Fruit fly (Drosophila melanogaster) whole organism, embryonic: Measurements from ENCODE around the gene CG43088.
A peak's percentile ranks its signal among the peaks of the same experiment; 100 is the strongest.

Experiments
- ATbp ChIP-seq: fragments of 200-800 bp; sonication (Bioruptor generic); optimal IDR thresholded peaks from 2 replicates; lab custom pipeline; 2017; ENCODE audit warnings: missing biosample characterization, mild to moderate bottlenecking, missing genetic modification characterization, missing genetic modification reagents
- CG10979 ChIP-seq: fragments of 200-800 bp; sonication (Bioruptor generic); optimal IDR thresholded peaks from 2 replicates; lab custom pipeline; 2018; ENCODE audit warnings: missing biosample characterization, mild to moderate bottlenecking, missing genetic modification characterization, moderate library complexity
- CG12155 ChIP-seq: fragments of 200-800 bp; sonication (Bioruptor generic); optimal IDR thresholded peaks from 3 replicates; lab custom pipeline; 2016; ENCODE audit warnings: missing biosample characterization, missing genetic modification characterization
- CG12236 ChIP-seq: fragments of 200-800 bp; sonication (Bioruptor generic); optimal IDR thresholded peaks from 2 replicates; lab custom pipeline; 2016; ENCODE audit warnings: missing biosample characterization, missing genetic modification characterization
- CG12299 ChIP-seq: fragments of 200-800 bp; sonication (Bioruptor generic); optimal IDR thresholded peaks from 2 replicates; lab custom pipeline; 2018; ENCODE audit warnings: missing biosample characterization, mild to moderate bottlenecking, missing genetic modification characterization
- CG13296 ChIP-seq: fragments of 200-800 bp; sonication (Bioruptor generic); optimal IDR thresholded peaks from 3 replicates; lab custom pipeline; 2018; ENCODE audit warnings: missing biosample characterization, mild to moderate bottlenecking, missing genetic modification characterization
- CG14860 ChIP-seq: fragments of 200-800 bp; sonication (Bioruptor generic); IDR thresholded peaks from 3 replicates; pipeline ENCODE4 v1.3.6; 2022; ENCODE audit warnings: missing biosample characterization, missing genetic modification characterization; ENCODE audit not compliant: partially characterized antibody
- CG15073 ChIP-seq: fragments of 200-800 bp; sonication (Bioruptor generic); optimal IDR thresholded peaks from 2 replicates; lab custom pipeline; 2016; ENCODE audit warnings: missing biosample characterization, missing genetic modification characterization
- CG15514 ChIP-seq: fragments of 200-800 bp; sonication (Bioruptor generic); optimal IDR thresholded peaks from 3 replicates; lab custom pipeline; 2017; ENCODE audit warnings: missing biosample characterization, missing genetic modification characterization, mild to moderate bottlenecking, moderate library complexity, missing genetic modification reagents
- CG17829 ChIP-seq: fragments of 200-800 bp; optimal IDR thresholded peaks from 2 replicates; lab custom pipeline; 2019; ENCODE audit warnings: missing biosample characterization, mild to moderate bottlenecking, missing genetic modification characterization, moderate library complexity
- CG18262 ChIP-seq: fragments of 200-800 bp; optimal IDR thresholded peaks from 3 replicates; lab custom pipeline; 2019; ENCODE audit warnings: missing biosample characterization, mild to moderate bottlenecking, missing genetic modification characterization, moderate library complexity
- CG31441 ChIP-seq: fragments of 200-800 bp; sonication (Bioruptor generic); IDR thresholded peaks from 2 replicates; pipeline ENCODE4 v1.3.6; 2022; ENCODE audit warnings: missing biosample characterization, missing genetic modification characterization
- CG34422 ChIP-seq: fragments of 200-800 bp; sonication (Bioruptor generic); IDR thresholded peaks from 3 replicates; pipeline ENCODE4 v1.3.6; 2022; ENCODE audit warnings: missing biosample characterization, missing genetic modification characterization
- CG42726 ChIP-seq: fragments of 200-800 bp; sonication (Bioruptor generic); IDR thresholded peaks from 2 replicates; pipeline ENCODE4 v1.3.6; 2022; ENCODE audit warnings: missing biosample characterization, missing genetic modification characterization; ENCODE audit not compliant: partially characterized antibody
- CG4360 ChIP-seq: fragments of 200-800 bp; sonication (Bioruptor generic); IDR thresholded peaks from 2 replicates; pipeline ENCODE4 v1.3.6; 2022; ENCODE audit warnings: missing biosample characterization, missing genetic modification characterization
- CG4820 ChIP-seq: fragments of 200-800 bp; sonication (Bioruptor generic); optimal IDR thresholded peaks from 3 replicates; lab custom pipeline; 2016; ENCODE audit warnings: missing biosample characterization, missing genetic modification characterization
- CG6813 ChIP-seq: fragments of 200-800 bp; sonication (Bioruptor generic); optimal IDR thresholded peaks from 2 replicates; lab custom pipeline; 2017; ENCODE audit warnings: missing biosample characterization, missing genetic modification characterization, mild to moderate bottlenecking, moderate library complexity, missing genetic modification reagents
- CG8924 ChIP-seq: fragments of 200-800 bp; optimal IDR thresholded peaks from 3 replicates; lab custom pipeline; 2019; ENCODE audit warnings: missing biosample characterization, mild to moderate bottlenecking, missing genetic modification characterization, moderate library complexity
- Chrac-16 ChIP-seq: fragments of 200-800 bp; sonication (Bioruptor generic); optimal IDR thresholded peaks from 3 replicates; lab custom pipeline; 2016; ENCODE audit warnings: missing biosample characterization, missing genetic modification characterization
- CrebB ChIP-seq: fragments of 200-800 bp; sonication (Bioruptor generic); optimal IDR thresholded peaks from 3 replicates; lab custom pipeline; 2018; ENCODE audit warnings: missing biosample characterization, mild to moderate bottlenecking, missing genetic modification characterization
- Dad ChIP-seq: fragments of 200-800 bp; sonication (Bioruptor generic); optimal IDR thresholded peaks from 3 replicates; lab custom pipeline; 2016; ENCODE audit warnings: missing biosample characterization, missing genetic modification characterization
- Dbx ChIP-seq: fragments of 200-800 bp; sonication (Bioruptor generic); IDR thresholded peaks from 3 replicates; pipeline ENCODE4 v1.3.6; 2022; ENCODE audit warnings: missing biosample characterization, missing genetic modification characterization
- Dek ChIP-seq: fragments of 200-800 bp; sonication (Bioruptor generic); optimal IDR thresholded peaks from 3 replicates; lab custom pipeline; 2019; ENCODE audit warnings: missing biosample characterization, mild to moderate bottlenecking, missing genetic modification characterization, moderate library complexity
- Doc3 ChIP-seq: fragments of 200-800 bp; sonication (Bioruptor generic); IDR thresholded peaks from 3 replicates; pipeline ENCODE4 v1.3.6; 2022; ENCODE audit warnings: missing biosample characterization, missing genetic modification characterization; ENCODE audit not compliant: partially characterized antibody
- E2f1 ChIP-seq: fragments of 200-800 bp; sonication (Bioruptor generic); IDR thresholded peaks from 2 replicates; pipeline ENCODE4 v1.3.6; 2022; ENCODE audit warnings: missing biosample characterization, missing genetic modification characterization
- H2.0 ChIP-seq: fragments of 200-800 bp; sonication (Bioruptor generic); IDR thresholded peaks from 2 replicates; pipeline ENCODE4 v1.3.6; 2022; ENCODE audit warnings: missing biosample characterization, missing genetic modification characterization
- Hr51 ChIP-seq, 2 experiments: fragments of 200-800 bp; sonication (Bioruptor generic); optimal IDR thresholded peaks; 2 replicates in 1 of 2; 3 replicates in 1 of 2; lab custom pipeline; 2016 to 2018; ENCODE audit warnings: missing biosample characterization in 2 of 2, missing genetic modification characterization in 2 of 2, mild to moderate bottlenecking in 1 of 2, moderate library complexity in 1 of 2
- Hr78 ChIP-seq, 2 experiments: fragments of 200-800 bp in 1 of 2; fragments of >200 bp in 1 of 2; sonication (Bioruptor generic) in 1 of 2; optimal IDR thresholded peaks; 2 replicates each; lab custom pipeline; 2017 to 2019; ENCODE audit warnings: missing biosample characterization in 2 of 2, missing genetic modification characterization in 2 of 2, mild to moderate bottlenecking in 1 of 2, moderate library complexity in 1 of 2
- Oli ChIP-seq: fragments of 200-800 bp; sonication (Bioruptor generic); optimal IDR thresholded peaks from 2 replicates; lab custom pipeline; 2018; ENCODE audit warnings: missing biosample characterization, mild to moderate bottlenecking, missing genetic modification characterization, moderate library complexity
- Ptx1 ChIP-seq: fragments of 200-800 bp; sonication (Bioruptor generic); IDR thresholded peaks from 2 replicates; pipeline ENCODE4 v1.3.6; 2022; ENCODE audit warnings: missing biosample characterization, missing genetic modification characterization
- Spps ChIP-seq: fragments of 200-800 bp; sonication (Bioruptor generic); optimal IDR thresholded peaks from 2 replicates; lab custom pipeline; 2018; ENCODE audit warnings: missing biosample characterization, mild to moderate bottlenecking, missing genetic modification characterization
- Ssrp ChIP-seq: fragments of 200-800 bp; sonication (Bioruptor generic); optimal IDR thresholded peaks from 2 replicates; lab custom pipeline; 2018; ENCODE audit warnings: missing biosample characterization, mild to moderate bottlenecking, missing genetic modification characterization, moderate library complexity
- bsh ChIP-seq, 2 experiments: fragments of 200-800 bp; sonication (Bioruptor generic); optimal IDR thresholded peaks; 2 replicates each; lab custom pipeline; 2017 to 2018; ENCODE audit warnings: mild to moderate bottlenecking in 2 of 2, missing biosample characterization in 2 of 2, missing genetic modification characterization in 2 of 2, moderate library complexity in 1 of 2
- ci ChIP-seq: fragments of 200-800 bp; sonication (Bioruptor generic); IDR thresholded peaks from 3 replicates; pipeline ENCODE4 v1.3.6; 2022; ENCODE audit warnings: missing biosample characterization, missing genetic modification characterization
- cwo ChIP-seq: fragments of 200-800 bp; sonication (Bioruptor generic); optimal IDR thresholded peaks from 3 replicates; lab custom pipeline; 2017; ENCODE audit warnings: missing biosample characterization, missing genetic modification characterization, mild to moderate bottlenecking, moderate library complexity, missing genetic modification reagents
- dan ChIP-seq: fragments of 200-800 bp; sonication (Bioruptor generic); IDR thresholded peaks from 2 replicates; pipeline ENCODE4 v1.3.6; 2022; ENCODE audit warnings: missing biosample characterization, missing genetic modification characterization
- dm ChIP-seq: fragments of 200-800 bp; sonication (Bioruptor generic); optimal IDR thresholded peaks from 3 replicates; lab custom pipeline; 2016; ENCODE audit warnings: missing biosample characterization, missing genetic modification characterization
- dysf ChIP-seq: fragments of 200-800 bp; sonication (Bioruptor generic); IDR thresholded peaks from 3 replicates; pipeline ENCODE4 v1.3.6; 2022; ENCODE audit warnings: missing biosample characterization, missing genetic modification characterization
- ind ChIP-seq: fragments of 200-800 bp; sonication (Bioruptor generic); optimal IDR thresholded peaks from 3 replicates; lab custom pipeline; 2016; ENCODE audit warnings: missing biosample characterization, missing genetic modification characterization
- lola ChIP-seq, 3 experiments: fragments of >200 bp in 2 of 3; fragments of 200-800 bp in 1 of 3; sonication (Bioruptor generic) in 1 of 3; optimal IDR thresholded peaks; 2 replicates each; lab custom pipeline; 2017 to 2019; ENCODE audit warnings: missing biosample characterization in 3 of 3, missing genetic modification characterization in 3 of 3, mild to moderate bottlenecking in 1 of 3, moderate library complexity in 1 of 3
- nerfin-1 ChIP-seq: fragments of 200-800 bp; sonication (Bioruptor generic); optimal IDR thresholded peaks from 3 replicates; lab custom pipeline; 2019; ENCODE audit warnings: missing biosample characterization, mild to moderate bottlenecking, missing genetic modification characterization, moderate library complexity
- nmo ChIP-seq: fragments of 200-800 bp; sonication (Bioruptor generic); optimal IDR thresholded peaks from 2 replicates; lab custom pipeline; 2018; ENCODE audit warnings: missing biosample characterization, mild to moderate bottlenecking, missing genetic modification characterization, moderate library complexity
- org-1 ChIP-seq: fragments of 200-800 bp; sonication (Bioruptor generic); optimal IDR thresholded peaks from 2 replicates; lab custom pipeline; 2017; ENCODE audit warnings: missing biosample characterization, missing genetic modification characterization
- p53 ChIP-seq: fragments of 200-800 bp; sonication (Bioruptor generic); optimal IDR thresholded peaks from 2 replicates; lab custom pipeline; 2016; ENCODE audit warnings: missing biosample characterization, missing genetic modification characterization
- row ChIP-seq: fragments of 200-800 bp; sonication (Bioruptor generic); IDR thresholded peaks from 3 replicates; pipeline ENCODE4 v1.3.6; 2022; ENCODE audit warnings: missing biosample characterization, missing genetic modification characterization
- run ChIP-seq: fragments of 200-800 bp; sonication (Bioruptor generic); optimal IDR thresholded peaks from 3 replicates; lab custom pipeline; 2018; ENCODE audit warnings: missing biosample characterization, mild to moderate bottlenecking, missing genetic modification characterization
- sisA ChIP-seq: fragments of 200-800 bp; sonication (Bioruptor generic); IDR thresholded peaks from 2 replicates; pipeline ENCODE4 v1.3.6; 2022; ENCODE audit warnings: missing biosample characterization, missing genetic modification characterization
- slbo ChIP-seq: fragments of 200-800 bp; sonication (Bioruptor generic); IDR thresholded peaks from 2 replicates; pipeline ENCODE4 v1.3.6; 2022; ENCODE audit warnings: missing biosample characterization, missing genetic modification characterization
- zfh1 ChIP-seq: fragments of 200-800 bp; sonication (Bioruptor generic); IDR thresholded peaks from 3 replicates; pipeline ENCODE4 v1.3.6; 2022; ENCODE audit warnings: missing biosample characterization, missing genetic modification characterization

The CG43088 gene

dm6 chrX:14679189-14679588 is 23.0 kb upstream of the CG43088 start, which contains the start of gene CG5321 (continued):
- TF ChIP-seq CG14860 (GFP tag; lab: Robert Waterston, UW) (no peak), nmo (GFP tag; lab: Kevin White, UChicago) (peak; percentile 76), CG18262 (tag; lab: Kevin White, UChicago) (peak; percentile 73), p53 (GFP tag; lab: Kevin White, UChicago) (no peak), ATbp (GFP tag; lab: Kevin White, UChicago) (peak; percentile 54), CG15073 (GFP tag; lab: Kevin White, UChicago) (no peak), CG42726 (GFP tag; lab: Robert Waterston, UW) (no peak), CG6813 (GFP tag; lab: Kevin White, UChicago) (no peak), CrebB (no peak), CG12236 (no peak), CG15514 (GFP tag; lab: Kevin White, UChicago) (peak; percentile 4), Doc3 (GFP tag; lab: Robert Waterston, UW) (no peak), CG10979 (tag; lab: Kevin White, UChicago) (peak; percentile 69), CG12299 (tag; lab: Kevin White, UChicago) (no peak), cwo (GFP tag; lab: Kevin White, UChicago) (peak; percentile 28), Dad (GFP tag; lab: Kevin White, UChicago) (no peak), Ssrp (tag; lab: Kevin White, UChicago) (peak; percentile 31), Dek (tag; lab: Kevin White, UChicago) (peak; percentile 7), Chrac-16 (GFP tag; lab: Kevin White, UChicago) (peak; percentile 12), E2f1 (0 out of 2 replicates have a peak, but pooled peaks have one; percentile 38), CG17829 (tag; lab: Kevin White, UChicago) (peak; percentile 56), Hr78 (GFP tag; optimal IDR thresholded peaks at IDR 0.05; lab: Kevin White, UChicago) (peak in 1 of 2 experiments; percentile 24), ci (GFP tag; lab: Robert Waterston, UW) (peak; percentile 67; the same call in 2 of the 3 replicates), CG12155 (GFP tag; lab: Kevin White, UChicago) (no peak), CG34422 (GFP tag; lab: Robert Waterston, UW) (no peak), run (tag; lab: Kevin White, UChicago) (no peak), Spps (tag; lab: Kevin White, UChicago) (peak; percentile 14), dysf (GFP tag; lab: Robert Waterston, UW) (0 out of 3 replicates have a peak, but pooled peaks have one; percentile 47), zfh1 (peak; percentile 47; the same call in 1 of the 3 replicates), row (GFP tag; lab: Robert Waterston, UW) (peak; percentile 70), CG8924 (peak; percentile 76), H2.0 (0 out of 2 replicates have a peak, but pooled peaks have one; percentile 19), Ptx1 (GFP tag; lab: Robert Waterston, UW) (peak; percentile 42; the same call in 1 of the 2 replicates), org-1 (GFP tag; lab: Kevin White, UChicago) (peak; percentile 13), CG13296 (GFP tag; lab: Kevin White, UChicago) (no peak), Hr51 (GFP tag; optimal IDR thresholded peaks at IDR 0.05; lab: Kevin White, UChicago) (peak in 1 of 2 experiments; percentile 55), CG4360 (GFP tag; lab: Robert Waterston, UW) (no peak), CG4820 (peak; percentile 9), lola (GFP tag; optimal IDR thresholded peaks at IDR 0.05; lab: Kevin White, UChicago) (peak in 1 of 3 experiments; percentile 35), dan (GFP tag; lab: Robert Waterston, UW) (no peak), CG31441 (GFP tag; lab: Robert Waterston, UW) (peak; percentile 78), slbo (GFP tag; lab: Robert Waterston, UW) (peak; percentile 62), nerfin-1 (tag; lab: Kevin White, UChicago) (peak; percentile 34), Oli (tag; lab: Kevin White, UChicago) (peak; percentile 33), dm (GFP tag; lab: Kevin White, UChicago) (no peak), sisA (GFP tag; lab: Robert Waterston, UW) (peak; percentile 34), bsh (GFP tag; optimal IDR thresholded peaks at IDR 0.05; lab: Kevin White, UChicago) (peak in 1 of 2 experiments; percentile 75), Dbx (GFP tag; lab: Robert Waterston, UW) (no peak), ind (peak; percentile 42)
